Worm (Caenorhabditis elegans): ENCODE results near the gene cutl-1.

DNA sequence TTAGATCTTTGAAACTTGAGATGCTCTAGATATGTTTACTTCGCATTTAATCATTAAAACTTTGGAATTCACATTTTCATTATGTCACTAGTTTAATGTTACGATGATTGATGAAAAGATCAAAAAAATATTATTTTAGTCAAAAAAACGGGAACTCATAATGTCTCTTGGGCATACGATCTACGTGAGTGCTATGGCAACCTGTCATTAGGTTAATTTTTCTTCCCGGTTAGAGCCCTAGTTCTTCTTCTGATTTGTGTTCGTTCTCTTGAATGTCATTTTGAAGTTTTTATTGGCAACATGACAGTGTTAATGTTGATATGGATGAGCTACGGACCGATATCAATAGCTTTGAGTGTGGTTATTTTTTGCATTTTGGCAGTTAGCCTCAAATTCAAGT lies 42.5 kb downstream of the cutl-1 start, which contains the start of gene srg-46:
- TF ChIP-seq tab-1 (GFP tag; IDR thresholded peaks at IDR 0.05) (no peak), med-1 (GFP tag; optimal IDR thresholded peaks at IDR 0.05; ENCODE audit: insufficient read depth) (no peak), klf-2 (GFP tag; conservative IDR thresholded peaks at IDR 0.05) (no peak), ref-1 (GFP tag; conservative IDR thresholded peaks at IDR 0.05) (no peak), T22C8.4 (GFP tag; IDR thresholded peaks at IDR 0.05) (no peak), flt-1 (GFP tag; IDR thresholded peaks at IDR 0.05) (no peak), ztf-29 (GFP tag; IDR thresholded peaks at IDR 0.05) (no peak), cog-1 (tag; optimal IDR thresholded peaks at IDR 0.05) (no peak), ztf-23 (GFP tag; IDR thresholded peaks at IDR 0.05) (no peak)

Measured in whole organism, midembryonic.